Worm (Caenorhabditis elegans) whole organism, L1 larva: ENCODE data around the gene srbc-79.

Experiments
- efl-1 ChIP-seq, 4 experiments: fragments of 150-350 bp; optimal IDR thresholded peaks in 3 of 4; peaks in 1 of 4; 1 replicate in 1 of 4; 2 replicates in 3 of 4; lab custom pipeline; 2014; ENCODE audit warnings: missing biosample characterization in 2 of 4, missing genetic modification characterization in 2 of 4, missing genetic modification reagents in 2 of 4
- lsy-2 ChIP-seq, 2 experiments: fragments of 150-350 bp; optimal IDR thresholded peaks; 2 replicates each; lab custom pipeline; 2014; ENCODE audit warnings: missing biosample characterization in 2 of 2, missing genetic modification characterization in 2 of 2
- mab-9 ChIP-seq: fragments of 200-800 bp; sonication (Bioruptor generic); IDR thresholded peaks from 2 replicates; pipeline ENCODE4 v1.3.6; 2022; ENCODE audit warnings: missing genetic modification reagents, missing genetic modification characterization, missing compliant biosample characterization
- nhr-19 ChIP-seq: fragments of 200-800 bp; sonication (Bioruptor generic); conservative IDR thresholded peaks from 2 replicates; pipeline ENCODE4 v1.3.6; 2022; ENCODE audit warnings: missing genetic modification characterization, missing compliant biosample characterization
- rnt-1 ChIP-seq: sonication (generic microtip); optimal IDR thresholded peaks from 2 replicates; lab custom pipeline; 2016; ENCODE audit warnings: mild to moderate bottlenecking, missing genetic modification characterization, moderate library complexity, missing compliant biosample characterization
- snu-23 ChIP-seq: sonication (generic microtip); optimal IDR thresholded peaks from 2 replicates; lab custom pipeline; 2016; ENCODE audit warnings: missing genetic modification characterization, missing compliant biosample characterization
- sup-37 ChIP-seq: fragments of 200-800 bp; sonication (Bioruptor generic); optimal IDR thresholded peaks from 2 replicates; lab custom pipeline; 2018; ENCODE audit warnings: mild to moderate bottlenecking, missing genetic modification characterization, missing compliant biosample characterization
- unc-130 ChIP-seq: fragments of 150-350 bp; optimal IDR thresholded peaks from 2 replicates; lab custom pipeline; 2017; ENCODE audit warnings: missing biosample characterization, missing genetic modification characterization, inconsistent platforms
- unc-62 ChIP-seq: fragments of 150-350 bp; optimal IDR thresholded peaks from 2 replicates; lab custom pipeline; 2014; ENCODE audit warnings: missing biosample characterization, missing genetic modification reagents, missing genetic modification characterization

The srbc-79 gene

DNA sequence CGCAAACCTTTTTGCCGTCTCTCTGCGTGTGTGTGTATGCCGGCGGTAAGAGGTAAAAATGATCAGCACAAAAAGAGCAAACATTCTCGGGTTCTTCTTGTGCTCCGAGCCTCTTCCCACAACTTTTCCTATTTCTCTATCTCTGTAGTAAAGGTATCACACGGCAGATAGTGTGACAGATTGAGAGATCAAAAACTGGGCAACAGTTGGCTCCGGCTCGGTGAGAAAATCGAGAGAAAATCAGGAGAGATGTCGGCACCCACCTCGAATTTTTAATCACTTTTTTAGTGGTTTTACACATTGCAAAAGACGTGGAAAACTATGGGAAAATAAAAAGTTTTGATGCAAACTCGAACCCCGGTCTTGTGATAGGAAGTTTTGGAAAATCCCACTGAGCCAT lies 40.5 kb downstream of the srbc-79 start:
- TF ChIP-seq snu-23 (GFP tag; lab: Kevin White, UChicago): peak; percentile 19
- peak; percentile 5 for TF ChIP-seq unc-130
- TF ChIP-seq lsy-2 (tag; optimal IDR thresholded peaks at IDR 0.05; lab: Kevin White, UChicago): peak in 1 of 2 experiments; percentile 30
- TF ChIP-seq nhr-19 (GFP tag; lab: Robert Waterston, UW): peak; percentile 19; the same call in 1 of the 2 replicates
- no peak for TF ChIP-seq efl-1 (optimal IDR thresholded peaks at IDR 0.05; lab: Kevin White, UChicago)
- TF ChIP-seq efl-1 (GFP tag; optimal IDR thresholded peaks at IDR 0.05 in 1 of 2; lab: Kevin White, UChicago): peak in 1 of 2 experiments; percentile 82
- no peak for TF ChIP-seq sup-37 (GFP tag; lab: Kevin White, UChicago)
- TF ChIP-seq mab-9 (GFP tag; lab: Robert Waterston, UW): no peak
- peak; percentile 67 for TF ChIP-seq rnt-1 (tag; lab: Kevin White, UChicago)
- TF ChIP-seq, all 84 proteins: peak for 6

ce11 chrV:20445898-20446297 lies 46.4 kb downstream of the srbc-79 start:
- no peak for TF ChIP-seq unc-62 (GFP tag; lab: Kevin White, UChicago)
